Worm (Caenorhabditis elegans): ENCODE measurements around the gene T02B11.8.

Gene T02B11.8

DNA sequence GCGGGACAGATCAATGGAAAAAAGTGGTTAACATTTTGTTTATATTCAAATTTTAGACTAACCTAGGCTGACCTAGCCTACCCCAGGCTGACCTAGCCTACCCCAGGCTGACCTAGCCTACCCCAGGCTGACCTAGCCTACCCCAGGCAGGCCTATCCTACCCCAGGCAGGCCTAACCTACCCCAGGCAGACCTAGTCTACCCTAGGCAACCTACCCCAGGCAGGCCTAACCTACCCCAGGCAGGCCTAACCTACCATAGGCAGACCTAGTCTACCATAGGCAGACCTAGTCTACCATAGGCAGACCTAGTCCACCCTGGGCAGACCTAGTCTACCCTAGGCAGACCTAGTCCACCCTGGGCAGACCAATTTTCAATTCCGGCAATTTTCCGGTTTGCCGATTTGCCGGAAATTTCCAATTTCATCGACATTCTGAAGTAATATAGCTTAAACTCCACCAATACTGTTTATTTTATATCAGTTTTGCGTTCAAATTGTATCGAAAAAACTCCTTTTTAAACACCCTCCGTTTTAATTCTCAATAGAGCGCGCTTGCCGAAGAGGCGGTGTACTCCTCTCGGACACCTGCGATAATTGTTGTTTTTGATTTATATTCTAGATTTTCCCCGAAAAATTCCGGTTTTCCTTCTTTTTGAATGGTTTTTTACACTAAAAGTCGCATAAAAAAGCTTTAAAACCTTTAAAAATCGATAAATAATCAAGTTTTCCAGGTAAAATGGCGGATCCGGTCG, 25.9 kb upstream of the T02B11.8 start, which contains the start of gene trm-2A (continued):
- TF ChIP-seq daf-12 (tag; optimal IDR thresholded peaks at IDR 0.05) (no peak), mxl-3 (GFP tag; optimal IDR thresholded peaks at IDR 0.05) (no peak), nhr-42 (GFP tag; IDR thresholded peaks at IDR 0.05) (no peak), jun-1 (tag; optimal IDR thresholded peaks at IDR 0.05) (no peak), ctbp-1 (GFP tag; IDR thresholded peaks at IDR 0.05) (no peak), F10B5.3 (tag; optimal IDR thresholded peaks at IDR 0.05) (no peak), daf-16 (GFP tag; optimal IDR thresholded peaks at IDR 0.05) (no peak), daf-16 (tag; optimal IDR thresholded peaks at IDR 0.05) (peak; percentile 43), ztf-11 (tag; optimal IDR thresholded peaks at IDR 0.05) (no peak), unc-62 (GFP tag; optimal IDR thresholded peaks at IDR 0.05 in 1 of 2) (no peak), unc-62 (tag; optimal IDR thresholded peaks at IDR 0.05) (no peak), daf-8 (GFP tag; IDR thresholded peaks at IDR 0.05) (no peak), ZK546.5 (tag; optimal IDR thresholded peaks at IDR 0.05) (no peak), duxl-1 (tag; optimal IDR thresholded peaks at IDR 0.05; ENCODE audit: poor library complexity) (peak; percentile 49), egl-43 (GFP tag; IDR thresholded peaks at IDR 0.05) (peak; percentile 37; the same call in 1 of the 2 replicates), pqm-1 (tag; optimal IDR thresholded peaks at IDR 0.05) (no peak), ama-1 (optimal IDR thresholded peaks at IDR 0.05) (no peak)

DNA sequence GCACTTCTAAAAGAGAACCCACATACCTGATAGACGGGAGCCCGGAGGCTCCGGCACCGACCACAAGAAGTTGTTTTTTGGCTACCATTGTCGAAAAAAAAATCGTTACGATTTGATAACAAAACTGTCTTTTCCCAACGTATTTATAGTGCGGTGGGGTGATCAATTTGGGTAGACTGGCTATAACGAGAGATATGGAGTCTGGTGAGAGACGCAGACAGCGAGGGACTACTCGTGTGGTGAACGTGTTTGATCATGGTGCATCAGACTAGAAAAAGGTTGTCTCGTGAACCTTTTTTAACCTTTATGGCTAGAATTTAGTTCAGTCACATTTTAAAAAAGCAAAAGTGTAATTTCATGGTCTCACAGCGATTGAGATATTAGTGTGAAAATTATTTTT, 25.0 kb upstream of the T02B11.8 start, which contains the start of gene fmo-5:
fmo-5 (minus strand) TSS at position 206 of the 400 bp plus-strand sequence.
- TF ChIP-seq mep-1 (tag; optimal IDR thresholded peaks at IDR 0.05) (no peak), ZK546.5 (tag; optimal IDR thresholded peaks at IDR 0.05) (no peak), mdl-1 (tag; optimal IDR thresholded peaks at IDR 0.05) (peak; percentile 48 to 91), aly-2 (tag; optimal IDR thresholded peaks at IDR 0.05) (no peak), spr-1 (tag; optimal IDR thresholded peaks at IDR 0.05) (no peak), tag-97 (GFP tag; IDR thresholded peaks at IDR 0.05) (no peak), nhr-28 (tag; optimal IDR thresholded peaks at IDR 0.05) (peak; percentile 84), nhr-42 (GFP tag; IDR thresholded peaks at IDR 0.05) (0 out of 2 replicates have a peak, but pooled peaks have one; percentile 31), lin-13 (GFP tag; optimal IDR thresholded peaks at IDR 0.05) (no peak), fos-1 (tag; optimal IDR thresholded peaks at IDR 0.05) (no peak), lin-38 (GFP tag; IDR thresholded peaks at IDR 0.05) (peak; percentile 65; the same call in 1 of the 2 replicates), duxl-1 (tag; optimal IDR thresholded peaks at IDR 0.05; ENCODE audit: poor library complexity) (no peak), mxl-3 (GFP tag; optimal IDR thresholded peaks at IDR 0.05) (peak; percentile 65), dve-1 (tag; optimal IDR thresholded peaks at IDR 0.05; ENCODE audit: insufficient read depth) (peak; percentile 59), daf-16 (GFP tag; optimal IDR thresholded peaks at IDR 0.05) (no peak), daf-16 (tag; optimal IDR thresholded peaks at IDR 0.05) (peak; percentile 51), hlh-11 (tag; optimal IDR thresholded peaks at IDR 0.05) (peak; percentile 57), T26A8.4 (GFP tag; IDR thresholded peaks at IDR 0.05) (0 out of 2 replicates have a peak, but pooled peaks have one; percentile 31), dmd-6 (GFP tag; IDR thresholded peaks at IDR 0.05) (peak; percentile 75), mes-2 (tag; optimal IDR thresholded peaks at IDR 0.05; ENCODE audit: poor library complexity, severe bottlenecking) (peak; percentile 64), nhr-48 (tag; optimal IDR thresholded peaks at IDR 0.05) (peak; percentile 2), hlh-30 (tag; optimal IDR thresholded peaks at IDR 0.05; ENCODE audit: insufficient read depth) (peak; percentile 96), nhr-77 (tag; optimal IDR thresholded peaks at IDR 0.05) (peak; percentile 51), F44E2.7 (GFP tag; IDR thresholded peaks at IDR 0.05) (no peak), pqm-1 (tag; optimal IDR thresholded peaks at IDR 0.05) (no peak), zip-2 (tag; optimal IDR thresholded peaks at IDR 0.05) (no peak), php-3 (GFP tag; IDR thresholded peaks at IDR 0.05) (peak; percentile 50; the same call in 1 of the 2 replicates), ceh-82 (tag; optimal IDR thresholded peaks at IDR 0.05) (no peak), nhr-102 (tag; optimal IDR thresholded peaks at IDR 0.05) (peak; percentile 31), ztf-11 (tag; optimal IDR thresholded peaks at IDR 0.05) (no peak), dpl-1 (GFP tag; optimal IDR thresholded peaks at IDR 0.05) (peak; percentile 47)
